Worm (Caenorhabditis elegans): Measurements from ENCODE around the gene morc-1.

The morc-1 gene

DNA sequence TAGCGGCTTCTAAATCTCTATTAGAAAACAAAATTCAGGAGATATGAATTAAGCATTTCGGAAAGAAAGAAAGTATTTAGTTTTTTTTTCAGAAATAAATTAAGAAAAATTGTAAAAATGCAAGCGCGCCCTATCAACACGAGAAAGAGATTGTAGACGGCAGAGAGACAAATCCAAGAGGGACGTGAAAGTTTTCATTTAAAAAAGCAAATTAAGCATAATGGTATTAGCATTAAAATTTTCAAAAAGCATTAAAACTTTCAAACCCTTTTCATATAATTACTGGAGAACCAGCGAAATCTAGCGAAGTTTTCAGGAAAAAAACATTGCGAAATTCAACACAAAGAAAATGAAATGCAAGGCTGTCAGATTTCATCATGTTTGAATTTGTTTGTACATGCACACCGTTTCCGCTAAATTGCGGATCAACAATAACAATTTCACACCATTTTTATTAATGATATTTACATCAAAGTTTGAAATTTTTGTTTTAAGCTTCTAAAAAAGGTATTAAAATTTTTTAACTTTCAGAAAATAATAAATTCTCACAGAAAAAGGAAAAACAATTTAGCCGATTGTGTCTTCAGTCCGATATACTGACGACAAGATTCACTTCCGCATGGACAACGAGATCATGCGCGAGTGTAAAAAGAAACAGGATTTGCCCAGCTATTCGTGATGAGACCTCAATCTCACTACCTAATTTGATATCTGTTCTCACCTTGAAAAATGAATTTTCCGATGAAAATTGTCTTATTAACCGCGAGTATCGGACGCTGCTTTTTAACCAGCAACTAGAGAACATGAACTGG is 43.7 kb downstream of the morc-1 start, which contains the start of gene gars-1:
Gene gars-1, minus strand, starts transcription at position 808 of the 812 bp plus-strand sequence.
- TF ChIP-seq pqm-1 (tag; optimal IDR thresholded peaks at IDR 0.05), result no peak
- TF ChIP-seq unc-130 (tag; optimal IDR thresholded peaks at IDR 0.05), result no peak
- no peak for TF ChIP-seq zag-1 (tag; optimal IDR thresholded peaks at IDR 0.05)
- TF ChIP-seq nhr-76 (tag; optimal IDR thresholded peaks at IDR 0.05), result no peak
- TF ChIP-seq fkh-10 (GFP tag; optimal IDR thresholded peaks at IDR 0.05), result no peak
- TF ChIP-seq lin-13 (GFP tag; optimal IDR thresholded peaks at IDR 0.05), result peak; percentile 19
- TF ChIP-seq blmp-1 (tag; optimal IDR thresholded peaks at IDR 0.05), result peak; percentile 70
- TF ChIP-seq elt-3 (tag; optimal IDR thresholded peaks at IDR 0.05), result no peak
- TF ChIP-seq efl-1 (optimal IDR thresholded peaks at IDR 0.05), result peak; percentile 32
- TF ChIP-seq efl-1 (GFP tag; optimal IDR thresholded peaks at IDR 0.05 in 1 of 2), result peak; percentile 40 to 80
- TF ChIP-seq nhr-90 (tag; optimal IDR thresholded peaks at IDR 0.05; ENCODE audit: poor library complexity), result no peak
- TF ChIP-seq hpl-2 (GFP tag; optimal IDR thresholded peaks at IDR 0.05), result no peak
- TF ChIP-seq isw-1 (GFP tag; IDR thresholded peaks at IDR 0.05), result no peak
- TF ChIP-seq dpl-1 (GFP tag; optimal IDR thresholded peaks at IDR 0.05), result peak; percentile 6 to 53 (median 7)
- no peak for TF ChIP-seq ets-5 (GFP tag; IDR thresholded peaks at IDR 0.05)
- TF ChIP-seq mdl-1 (tag; optimal IDR thresholded peaks at IDR 0.05), result no peak
- TF ChIP-seq skn-1 (tag; optimal IDR thresholded peaks at IDR 0.05), result peak; percentile 66
- TF ChIP-seq lin-35 (GFP tag; optimal IDR thresholded peaks at IDR 0.05), result peak in 1 of 2 experiments; percentile 37
- peak; percentile 19 for TF ChIP-seq nhr-71 (tag; optimal IDR thresholded peaks at IDR 0.05)
- TF ChIP-seq fkh-8 (tag; optimal IDR thresholded peaks at IDR 0.05), result no peak
- TF ChIP-seq dsc-1 (tag; optimal IDR thresholded peaks at IDR 0.05), result no peak
- no peak for TF ChIP-seq nhr-19 (GFP tag; conservative IDR thresholded peaks at IDR 0.05)
- no peak for TF ChIP-seq nhr-77 (tag; optimal IDR thresholded peaks at IDR 0.05)
- TF ChIP-seq fkh-4 (tag; optimal IDR thresholded peaks at IDR 0.05; ENCODE audit: borderline replicate concordance), result no peak
- TF ChIP-seq mep-1 (tag; optimal IDR thresholded peaks at IDR 0.05), result peak; percentile 7
- peak; percentile 25 for TF ChIP-seq nhr-85 (tag)
- TF ChIP-seq alr-1 (tag; optimal IDR thresholded peaks at IDR 0.05; ENCODE audit: borderline replicate concordance), result no peak
- peak; percentile 25 for TF ChIP-seq C16A3.4 (tag; optimal IDR thresholded peaks at IDR 0.05)
- TF ChIP-seq nhr-20 (tag; optimal IDR thresholded peaks at IDR 0.05), result peak; percentile 4
- no peak for TF ChIP-seq mab-9 (GFP tag; IDR thresholded peaks at IDR 0.05)
- TF ChIP-seq unc-62 (GFP tag; optimal IDR thresholded peaks at IDR 0.05), result no peak
- TF ChIP-seq egl-13 (tag; optimal IDR thresholded peaks at IDR 0.05), result no peak
- no peak for TF ChIP-seq pag-3 (tag; optimal IDR thresholded peaks at IDR 0.05; ENCODE audit: borderline replicate concordance, insufficient read depth)
- no peak for TF ChIP-seq lir-3 (tag; optimal IDR thresholded peaks at IDR 0.05; ENCODE audit: poor library complexity)
- TF ChIP-seq aly-2 (tag; optimal IDR thresholded peaks at IDR 0.05), result no peak
- peak in 1 of 2 experiments; percentile 30 for TF ChIP-seq lsy-2 (tag; optimal IDR thresholded peaks at IDR 0.05)
- TF ChIP-seq ceh-8 (GFP tag; optimal IDR thresholded peaks at IDR 0.05), result no peak
- peak; percentile 82 for TF ChIP-seq zip-4 (GFP tag; optimal IDR thresholded peaks at IDR 0.05)
- no peak for TF ChIP-seq nhr-237 (tag; optimal IDR thresholded peaks at IDR 0.05)
- no peak for TF ChIP-seq nhr-47 (tag; optimal IDR thresholded peaks at IDR 0.05)
- TF ChIP-seq fos-1 (tag; optimal IDR thresholded peaks at IDR 0.05), result no peak
- TF ChIP-seq nhr-84 (tag; optimal IDR thresholded peaks at IDR 0.05), result no peak
- TF ChIP-seq lin-39 (tag; optimal IDR thresholded peaks at IDR 0.05), result no peak
- TF ChIP-seq rnt-1 (tag; optimal IDR thresholded peaks at IDR 0.05), result peak; percentile 15
- peak; percentile 9 for TF ChIP-seq lin-15B (tag; optimal IDR thresholded peaks at IDR 0.05)
- TF ChIP-seq nhr-28 (tag; optimal IDR thresholded peaks at IDR 0.05), result no peak
